Fruit fly (Drosophila melanogaster) whole organism, embryonic: Measurements from ENCODE around the gene OtopLc.

ENCODE experiments used
- Atf6 ChIP-seq: fragments of 200-800 bp; sonication (Bioruptor generic); IDR thresholded peaks from 2 replicates; pipeline ENCODE4 v1.3.6; 2022; ENCODE audit warnings: missing biosample characterization, missing genetic modification characterization
- BEAF-32 ChIP-seq: fragments of 200-800 bp; sonication (Bioruptor generic); optimal IDR thresholded peaks from 3 replicates; lab custom pipeline; 2017; ENCODE audit warnings: missing biosample characterization, missing genetic modification characterization, mild to moderate bottlenecking, moderate library complexity, missing genetic modification reagents
- CG10147 ChIP-seq: fragments of 200-800 bp; sonication (Bioruptor generic); optimal IDR thresholded peaks from 2 replicates; lab custom pipeline; 2019; ENCODE audit warnings: missing biosample characterization, mild to moderate bottlenecking, missing genetic modification characterization, moderate library complexity
- CG10267 ChIP-seq: fragments of 200-800 bp; sonication (Bioruptor generic); optimal IDR thresholded peaks from 2 replicates; lab custom pipeline; 2018; ENCODE audit warnings: missing biosample characterization, mild to moderate bottlenecking, missing genetic modification characterization, moderate library complexity
- CG10543 ChIP-seq: fragments of 200-800 bp; sonication (Bioruptor generic); optimal IDR thresholded peaks from 3 replicates; lab custom pipeline; 2017; ENCODE audit warnings: missing biosample characterization, mild to moderate bottlenecking, missing genetic modification characterization, moderate library complexity
- CG13287 ChIP-seq: fragments of 200-800 bp; sonication (Bioruptor generic); IDR thresholded peaks from 2 replicates; pipeline ENCODE4 v1.3.6; 2022; ENCODE audit warnings: missing biosample characterization, missing genetic modification characterization; ENCODE audit not compliant: partially characterized antibody
- CG14860 ChIP-seq: fragments of 200-800 bp; sonication (Bioruptor generic); IDR thresholded peaks from 3 replicates; pipeline ENCODE4 v1.3.6; 2022; ENCODE audit warnings: missing biosample characterization, missing genetic modification characterization; ENCODE audit not compliant: partially characterized antibody
- CG15514 ChIP-seq: fragments of 200-800 bp; sonication (Bioruptor generic); optimal IDR thresholded peaks from 3 replicates; lab custom pipeline; 2017; ENCODE audit warnings: missing biosample characterization, missing genetic modification characterization, mild to moderate bottlenecking, moderate library complexity, missing genetic modification reagents
- CG18619 ChIP-seq: fragments of 200-800 bp; sonication (Bioruptor generic); optimal IDR thresholded peaks from 3 replicates; lab custom pipeline; 2017; ENCODE audit warnings: missing biosample characterization, mild to moderate bottlenecking, missing genetic modification characterization
- CG32772 ChIP-seq: fragments of 200-800 bp; sonication (Bioruptor generic); IDR thresholded peaks from 2 replicates; pipeline ENCODE4 v1.3.6; 2022; ENCODE audit warnings: missing biosample characterization, missing genetic modification characterization
- CG5180 ChIP-seq: fragments of 200-800 bp; sonication (Bioruptor generic); optimal IDR thresholded peaks from 3 replicates; lab custom pipeline; 2017; ENCODE audit warnings: missing biosample characterization, missing genetic modification characterization, mild to moderate bottlenecking, moderate library complexity, missing genetic modification reagents
- CG6813 ChIP-seq: fragments of 200-800 bp; sonication (Bioruptor generic); optimal IDR thresholded peaks from 2 replicates; lab custom pipeline; 2017; ENCODE audit warnings: missing biosample characterization, missing genetic modification characterization, mild to moderate bottlenecking, moderate library complexity, missing genetic modification reagents
- CG7271 ChIP-seq: fragments of 200-800 bp; sonication (Bioruptor generic); optimal IDR thresholded peaks from 2 replicates; lab custom pipeline; 2018; ENCODE audit warnings: missing biosample characterization, mild to moderate bottlenecking, missing genetic modification characterization, moderate library complexity
- CG7987 ChIP-seq: fragments of 200-800 bp; sonication (Bioruptor generic); optimal IDR thresholded peaks from 2 replicates; lab custom pipeline; 2018; ENCODE audit warnings: missing biosample characterization, mild to moderate bottlenecking, missing genetic modification characterization, moderate library complexity
- CkIIα-i1 ChIP-seq: fragments of 200-800 bp; sonication (Bioruptor generic); IDR thresholded peaks from 2 replicates; pipeline ENCODE4 v1.3.6; 2022; ENCODE audit warnings: missing biosample characterization, missing genetic modification characterization
- Dbx ChIP-seq: fragments of 200-800 bp; sonication (Bioruptor generic); IDR thresholded peaks from 3 replicates; pipeline ENCODE4 v1.3.6; 2022; ENCODE audit warnings: missing biosample characterization, missing genetic modification characterization
- Dll ChIP-seq: fragments of 200-800 bp; sonication (Bioruptor generic); IDR thresholded peaks from 4 replicates; pipeline ENCODE4 v1.3.6; 2022; ENCODE audit warnings: missing biosample characterization, missing genetic modification characterization; ENCODE audit not compliant: partially characterized antibody
- Dref ChIP-seq: fragments of 200-800 bp; sonication (Bioruptor generic); IDR thresholded peaks from 2 replicates; pipeline ENCODE4 v1.3.6; 2022; ENCODE audit warnings: missing biosample characterization, missing genetic modification characterization
- Gug ChIP-seq: fragments of 200-800 bp; sonication (Bioruptor generic); IDR thresholded peaks from 4 replicates; pipeline ENCODE4 v1.3.6; 2022; ENCODE audit warnings: missing biosample characterization, missing genetic modification characterization
- H15 ChIP-seq: fragments of 200-800 bp; sonication (Bioruptor generic); IDR thresholded peaks from 3 replicates; pipeline ENCODE4 v1.3.6; 2022; ENCODE audit warnings: missing biosample characterization, missing genetic modification characterization
- HmgD ChIP-seq: fragments of 200-800 bp; sonication (Bioruptor generic); optimal IDR thresholded peaks from 3 replicates; lab custom pipeline; 2016; ENCODE audit warnings: missing biosample characterization, missing genetic modification characterization
- Jarid2 ChIP-seq: fragments of 200-800 bp; sonication (Bioruptor generic); optimal IDR thresholded peaks from 3 replicates; lab custom pipeline; 2017; ENCODE audit warnings: mild to moderate bottlenecking, missing biosample characterization, missing genetic modification reagents, missing genetic modification characterization
- MBD-R2 ChIP-seq: fragments of 200-800 bp; sonication (Bioruptor generic); IDR thresholded peaks from 2 replicates; pipeline ENCODE4 v1.3.6; 2022; ENCODE audit warnings: missing biosample characterization, missing genetic modification characterization
- Ptx1 ChIP-seq: fragments of 200-800 bp; sonication (Bioruptor generic); IDR thresholded peaks from 2 replicates; pipeline ENCODE4 v1.3.6; 2022; ENCODE audit warnings: missing biosample characterization, missing genetic modification characterization
- Sry-δ ChIP-seq: fragments of 200-800 bp; sonication (Bioruptor generic); optimal IDR thresholded peaks from 2 replicates; lab custom pipeline; 2016; ENCODE audit warnings: missing biosample characterization, missing genetic modification characterization
- Stat92E ChIP-seq, 3 experiments: fragments of >200 bp in 2 of 3; fragments of 200-800 bp in 1 of 3; sonication (Bioruptor generic) in 1 of 3; optimal IDR thresholded peaks; 2 replicates each; lab custom pipeline; 2017 to 2019; ENCODE audit warnings: missing biosample characterization in 3 of 3, missing genetic modification characterization in 3 of 3, mild to moderate bottlenecking in 1 of 3, moderate library complexity in 1 of 3
- ac ChIP-seq: fragments of 200-800 bp; sonication (Bioruptor generic); optimal IDR thresholded peaks from 3 replicates; lab custom pipeline; 2017; ENCODE audit warnings: missing biosample characterization, mild to moderate bottlenecking, missing genetic modification characterization
- ap ChIP-seq: fragments of 200-800 bp; sonication (Bioruptor generic); IDR thresholded peaks from 2 replicates; pipeline ENCODE4 v1.3.6; 2022; ENCODE audit warnings: missing biosample characterization, missing genetic modification characterization
- az2 ChIP-seq: fragments of 200-800 bp; sonication (Bioruptor generic); optimal IDR thresholded peaks from 3 replicates; lab custom pipeline; 2016; ENCODE audit warnings: missing biosample characterization, missing genetic modification characterization
- btn ChIP-seq: fragments of 200-800 bp; sonication (Bioruptor generic); optimal IDR thresholded peaks from 2 replicates; lab custom pipeline; 2016; ENCODE audit warnings: missing biosample characterization, missing genetic modification characterization
- cas ChIP-seq: fragments of 200-800 bp; sonication (Bioruptor generic); IDR thresholded peaks from 2 replicates; pipeline ENCODE4 v1.3.6; 2022; ENCODE audit warnings: missing biosample characterization, missing genetic modification characterization
- chm ChIP-seq: fragments of 200-800 bp; sonication (Bioruptor generic); IDR thresholded peaks from 2 replicates; pipeline ENCODE4 v1.3.6; 2022; ENCODE audit warnings: missing biosample characterization, missing genetic modification characterization
- crc ChIP-seq: fragments of 200-800 bp; sonication (Bioruptor generic); optimal IDR thresholded peaks from 2 replicates; lab custom pipeline; 2016; ENCODE audit warnings: missing biosample characterization, missing genetic modification characterization
- disco-r ChIP-seq: fragments of 200-800 bp; sonication (Bioruptor generic); optimal IDR thresholded peaks from 2 replicates; lab custom pipeline; 2016; ENCODE audit warnings: missing biosample characterization, missing genetic modification characterization
- dpn ChIP-seq, 2 experiments: fragments of 200-800 bp; sonication (Bioruptor generic); optimal IDR thresholded peaks; 3 replicates each; lab custom pipeline; 2016; ENCODE audit warnings: missing biosample characterization in 2 of 2, missing genetic modification characterization in 2 of 2
- ftz-f1 ChIP-seq: fragments of 200-800 bp; sonication (Bioruptor generic); optimal IDR thresholded peaks from 2 replicates; lab custom pipeline; 2016; ENCODE audit warnings: missing biosample characterization, missing genetic modification characterization
- hbn ChIP-seq: fragments of 200-800 bp; sonication (Bioruptor generic); IDR thresholded peaks from 2 replicates; pipeline ENCODE4 v1.3.6; 2022; ENCODE audit warnings: missing biosample characterization, missing genetic modification characterization; ENCODE audit not compliant: partially characterized antibody
- lola ChIP-seq, 3 experiments: fragments of >200 bp in 2 of 3; fragments of 200-800 bp in 1 of 3; sonication (Bioruptor generic) in 1 of 3; optimal IDR thresholded peaks; 2 replicates each; lab custom pipeline; 2017 to 2019; ENCODE audit warnings: missing biosample characterization in 3 of 3, missing genetic modification characterization in 3 of 3, mild to moderate bottlenecking in 1 of 3, moderate library complexity in 1 of 3
- nau ChIP-seq: fragments of 200-800 bp; sonication (Bioruptor generic); optimal IDR thresholded peaks from 3 replicates; lab custom pipeline; 2017; ENCODE audit warnings: missing biosample characterization, mild to moderate bottlenecking, missing genetic modification characterization, missing genetic modification reagents
- nerfin-1 ChIP-seq: fragments of 200-800 bp; sonication (Bioruptor generic); optimal IDR thresholded peaks from 3 replicates; lab custom pipeline; 2019; ENCODE audit warnings: missing biosample characterization, mild to moderate bottlenecking, missing genetic modification characterization, moderate library complexity
- oc ChIP-seq: fragments of 200-800 bp; sonication (Bioruptor generic); optimal IDR thresholded peaks from 2 replicates; lab custom pipeline; 2018; ENCODE audit warnings: missing biosample characterization, mild to moderate bottlenecking, missing genetic modification characterization, moderate library complexity
- p53 ChIP-seq: fragments of 200-800 bp; sonication (Bioruptor generic); optimal IDR thresholded peaks from 2 replicates; lab custom pipeline; 2016; ENCODE audit warnings: missing biosample characterization, missing genetic modification characterization
- pan ChIP-seq, 4 experiments: fragments of >200 bp in 3 of 4; fragments of 200-800 bp in 1 of 4; sonication (Bioruptor generic) in 1 of 4; optimal IDR thresholded peaks in 3 of 4; IDR thresholded peaks in 1 of 4; 2 replicates each; pipeline versions ENCODE4 v1.3.6 to Lab custom; 2017 to 2022; ENCODE audit warnings: missing biosample characterization in 2 of 4, missing genetic modification characterization in 2 of 4, mixed read lengths in 1 of 4
- pita ChIP-seq: fragments of 200-800 bp; sonication (Bioruptor generic); optimal IDR thresholded peaks from 2 replicates; lab custom pipeline; 2017; ENCODE audit warnings: missing biosample characterization, mild to moderate bottlenecking, missing genetic modification characterization
- z ChIP-seq: fragments of 200-800 bp; sonication (Bioruptor generic); IDR thresholded peaks from 3 replicates; pipeline ENCODE4 v1.3.6; 2022; ENCODE audit warnings: missing biosample characterization, missing genetic modification characterization
- zfh2 ChIP-seq: fragments of 200-800 bp; sonication (Bioruptor generic); optimal IDR thresholded peaks from 2 replicates; lab custom pipeline; 2016; ENCODE audit warnings: missing biosample characterization, missing genetic modification characterization

OtopLc gene

DNA sequence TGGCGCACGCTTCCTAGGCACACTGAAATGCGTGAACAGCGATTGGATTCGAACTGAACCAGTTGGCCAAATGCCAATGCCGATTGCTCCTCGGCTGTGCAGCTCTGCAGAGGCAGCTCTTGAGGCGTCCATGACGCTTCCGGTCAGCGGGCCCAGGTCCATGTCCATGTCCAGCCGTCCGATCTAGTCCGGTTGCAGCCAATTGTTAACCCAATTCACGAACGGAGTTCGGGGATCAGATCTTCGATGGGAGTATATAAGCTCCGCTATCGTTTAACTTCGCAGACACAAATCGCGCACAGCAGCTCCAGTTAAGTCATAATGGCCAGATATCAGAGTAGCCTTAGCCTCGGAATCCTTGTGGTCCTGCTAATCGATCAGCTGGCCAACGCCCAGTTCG, 20.3 kb upstream of the OtopLc start, which contains the start of gene CG42449:
Gene CG42449, plus strand, starts transcription at position 301 of the 400 bp plus-strand sequence.
- TF ChIP-seq nau (GFP tag; lab: Kevin White, UChicago) (no peak), pita (GFP tag; lab: Kevin White, UChicago) (no peak), ap (GFP tag; lab: Robert Waterston, UW) (no peak)
- TF ChIP-seq, all 482 proteins: peak for 0

DNA sequence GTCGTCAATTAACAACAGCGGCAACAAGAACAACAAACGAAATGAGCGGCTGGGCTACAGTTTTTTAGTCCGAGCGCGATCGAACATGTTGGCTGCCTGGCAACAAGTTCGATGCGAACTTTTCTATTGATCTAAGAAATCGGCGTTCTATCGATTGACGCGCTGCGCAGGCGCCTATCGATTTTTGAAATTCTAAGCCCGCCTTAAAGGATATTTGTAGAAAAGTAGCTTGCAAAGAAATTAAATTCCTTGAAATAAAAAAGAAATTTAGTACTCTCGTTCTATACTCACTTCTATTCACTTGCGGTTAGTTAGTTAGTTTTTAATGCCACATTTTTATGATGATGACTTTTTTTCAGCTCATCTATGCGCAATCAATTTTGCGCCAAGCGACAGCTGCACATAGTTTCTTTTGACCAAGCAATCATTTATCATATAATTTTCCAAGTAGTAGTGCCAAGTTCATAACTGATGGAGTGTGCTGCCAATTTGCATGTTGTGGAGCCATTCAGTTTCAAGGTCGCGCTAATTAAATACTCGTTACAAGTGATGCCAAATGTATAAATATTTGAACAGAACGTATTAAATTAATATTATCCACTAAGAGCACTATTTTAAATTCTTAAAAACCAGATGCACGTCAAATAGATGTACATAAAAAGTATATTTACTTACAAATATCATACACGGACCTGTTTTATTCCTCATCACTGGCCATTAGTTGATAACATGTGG, 17.4 kb upstream of the OtopLc start, which contains the start of the genes Tre1 and Gr5a:
Gene Tre1, minus strand, starts transcription at position 45 of the 735 bp plus-strand sequence.
Gene Gr5a, plus strand, starts transcription at position 685 of the 735 bp plus-strand sequence.
- TF ChIP-seq lola (GFP tag; optimal IDR thresholded peaks at IDR 0.05; lab: Kevin White, UChicago) (no peak), CG10267 (tag; lab: Kevin White, UChicago) (no peak), CG14860 (GFP tag; lab: Robert Waterston, UW) (no peak), cas (GFP tag; lab: Robert Waterston, UW) (no peak), MBD-R2 (GFP tag; lab: Robert Waterston, UW) (no peak), oc (tag; lab: Kevin White, UChicago) (peak; percentile 31), CG10543 (GFP tag; lab: Kevin White, UChicago) (no peak), Gug (no peak), dpn (GFP tag; optimal IDR thresholded peaks at IDR 0.05; lab: Kevin White, UChicago) (no peak), CG18619 (GFP tag; lab: Kevin White, UChicago) (no peak), CkIIα-i1 (no peak), CG13287 (GFP tag; lab: Robert Waterston, UW) (peak; percentile 30; the same call in 1 of the 2 replicates), crc (GFP tag; lab: Kevin White, UChicago) (no peak), Ptx1 (GFP tag; lab: Robert Waterston, UW) (no peak), Dbx (no peak), z (GFP tag; lab: Robert Waterston, UW) (no peak), Dll (GFP tag; lab: Robert Waterston, UW) (peak; percentile 37; the same call in 1 of the 4 replicates), az2 (GFP tag; lab: Kevin White, UChicago) (no peak), CG15514 (no peak), Atf6 (GFP tag; lab: Robert Waterston, UW) (no peak), Stat92E (GFP tag; optimal IDR thresholded peaks at IDR 0.05; lab: Kevin White, UChicago) (no peak), nerfin-1 (tag; lab: Kevin White, UChicago) (no peak), Sry-δ (GFP tag; lab: Kevin White, UChicago) (no peak), Dref (GFP tag; lab: Robert Waterston, UW) (peak; percentile 51), CG32772 (GFP tag; lab: Robert Waterston, UW) (no peak), CG7987 (GFP tag; lab: Kevin White, UChicago) (no peak), HmgD (no peak), ftz-f1 (GFP tag; lab: Kevin White, UChicago) (no peak), hbn (GFP tag; lab: Robert Waterston, UW) (peak; percentile 38; the same call in 1 of the 2 replicates), CG5180 (peak; percentile 98), disco-r (no peak), H15 (GFP tag; lab: Robert Waterston, UW) (no peak), Jarid2 (GFP tag; lab: Kevin White, UChicago) (no peak), chm (GFP tag; lab: Robert Waterston, UW) (no peak), pan (optimal IDR thresholded peaks at IDR 0.05; lab: Kevin White, UChicago) (no peak), pan (GFP tag; optimal IDR thresholded peaks at IDR 0.05 in 1 of 2, IDR thresholded peaks at IDR 0.05 in 1 of 2) (no peak), CG6813 (GFP tag; lab: Kevin White, UChicago) (no peak), zfh2 (no peak), btn (GFP tag; lab: Kevin White, UChicago) (no peak), ac (GFP tag; lab: Kevin White, UChicago) (no peak), CG10147 (GFP tag; lab: Kevin White, UChicago) (no peak), p53 (GFP tag; lab: Kevin White, UChicago) (no peak), CG7271 (tag; lab: Kevin White, UChicago) (peak; percentile 10), BEAF-32 (peak; percentile 5)
